Worm (Caenorhabditis elegans): ENCODE measurements around the gene nhr-226.

DNA sequence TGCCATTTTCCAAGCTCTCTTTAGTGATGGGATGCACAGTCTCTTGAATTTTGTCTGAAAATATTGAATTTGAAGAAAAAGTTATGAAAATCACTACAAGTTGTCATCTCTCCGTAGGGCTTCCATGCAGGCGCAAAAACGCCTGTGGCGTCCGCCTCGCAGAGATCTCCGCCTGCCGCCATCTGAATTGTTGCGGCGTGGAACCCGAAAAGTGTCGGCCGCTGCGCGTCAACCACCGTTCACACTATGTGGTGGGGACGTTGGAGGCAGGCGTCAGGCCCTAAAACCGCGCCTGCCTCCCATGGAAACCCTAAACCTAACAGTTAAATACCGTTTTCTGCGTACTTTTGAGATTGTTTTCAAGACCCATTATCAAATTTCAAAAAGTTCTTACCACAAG, 47.4 kb downstream of the nhr-226 start:
- no peak for TF ChIP-seq gmeb-2 (tag; optimal IDR thresholded peaks at IDR 0.05)
- TF ChIP-seq ama-1 (optimal IDR thresholded peaks at IDR 0.05): no peak
- no peak for TF ChIP-seq pqm-1 (tag; optimal IDR thresholded peaks at IDR 0.05)
- no peak for TF ChIP-seq tbx-2 (tag; optimal IDR thresholded peaks at IDR 0.05)
- TF ChIP-seq sox-4 (tag; optimal IDR thresholded peaks at IDR 0.05): no peak
- no peak for TF ChIP-seq nfya-1 (tag; optimal IDR thresholded peaks at IDR 0.05)
